Fruit fly (Drosophila melanogaster): Measurements from ENCODE around the gene CG13310.

The CG13310 gene

dm6 chr3L:8765493-8765892 lies 34.8 kb downstream of the CG13310 start (continued):
- TF ChIP-seq CG10462 (GFP tag; optimal IDR thresholded peaks at IDR 0.05) (no peak), rib (GFP tag; IDR thresholded peaks at IDR 0.05) (no peak), CG7271 (tag; optimal IDR thresholded peaks at IDR 0.05) (no peak), TFAM (GFP tag; optimal IDR thresholded peaks at IDR 0.05) (no peak), CG12744 (GFP tag; optimal IDR thresholded peaks at IDR 0.05) (no peak), Sox100B (GFP tag; optimal IDR thresholded peaks at IDR 0.05) (no peak), CG12155 (GFP tag; optimal IDR thresholded peaks at IDR 0.05) (no peak), Dek (tag; optimal IDR thresholded peaks at IDR 0.05) (no peak), crc (GFP tag; optimal IDR thresholded peaks at IDR 0.05) (no peak), fu2 (GFP tag; optimal IDR thresholded peaks at IDR 0.05) (no peak), BEAF-32 (GFP tag; optimal IDR thresholded peaks at IDR 0.05) (no peak), CG12391 (tag; optimal IDR thresholded peaks at IDR 0.05) (no peak), GATAe (GFP tag; conservative IDR thresholded peaks at IDR 0.05) (no peak), CG9797 (GFP tag; optimal IDR thresholded peaks at IDR 0.05) (no peak), Meics (GFP tag; optimal IDR thresholded peaks at IDR 0.05) (no peak), CG31365 (tag; optimal IDR thresholded peaks at IDR 0.05) (no peak), PHDP (tag; optimal IDR thresholded peaks at IDR 0.05) (no peak), Mad (GFP tag; optimal IDR thresholded peaks at IDR 0.05) (no peak), D (optimal IDR thresholded peaks at IDR 0.05) (no peak), D (GFP tag; optimal IDR thresholded peaks at IDR 0.05) (no peak), Fer1 (GFP tag; optimal IDR thresholded peaks at IDR 0.05) (no peak), NfI (GFP tag; optimal IDR thresholded peaks at IDR 0.05) (no peak), D19A (tag; optimal IDR thresholded peaks at IDR 0.05) (no peak), CG2202 (tag; optimal IDR thresholded peaks at IDR 0.05) (no peak), CG34422 (GFP tag; IDR thresholded peaks at IDR 0.05) (no peak; the same call in 1 of the 3 replicates), gce (GFP tag; IDR thresholded peaks at IDR 0.05) (peak; percentile 78; the same call in 2 of the 3 replicates), CG10274 (GFP tag; optimal IDR thresholded peaks at IDR 0.05) (no peak), H2.0 (GFP tag; IDR thresholded peaks at IDR 0.05) (peak; percentile 74), toy (GFP tag; IDR thresholded peaks at IDR 0.05) (no peak), Dfd (GFP tag; optimal IDR thresholded peaks at IDR 0.05) (no peak), ken (GFP tag; IDR thresholded peaks at IDR 0.05) (peak; percentile 59), nmo (GFP tag; optimal IDR thresholded peaks at IDR 0.05) (no peak), CG4404 (GFP tag; IDR thresholded peaks at IDR 0.05) (no peak), Max (GFP tag; optimal IDR thresholded peaks at IDR 0.05) (no peak), HHEX (GFP tag; optimal IDR thresholded peaks at IDR 0.05) (no peak), hth (optimal IDR thresholded peaks at IDR 0.05) (no peak), CG1602 (GFP tag; optimal IDR thresholded peaks at IDR 0.05) (no peak), CG32767 (GFP tag; IDR thresholded peaks at IDR 0.05) (no peak; the same call in 1 of the 2 replicates), Atf-2 (GFP tag; optimal IDR thresholded peaks at IDR 0.05) (no peak), wor (GFP tag; IDR thresholded peaks at IDR 0.05) (peak; percentile 53), CG4282 (GFP tag; optimal IDR thresholded peaks at IDR 0.05) (no peak), sob (GFP tag; IDR thresholded peaks at IDR 0.05) (no peak; the same call in 1 of the 2 replicates), CG4820 (GFP tag; optimal IDR thresholded peaks at IDR 0.05) (no peak), CG11695 (GFP tag; IDR thresholded peaks at IDR 0.05) (no peak; the same call in 2 of the 3 replicates), CG15073 (GFP tag; optimal IDR thresholded peaks at IDR 0.05) (no peak), chinmo (GFP tag; IDR thresholded peaks at IDR 0.05; ENCODE audit: partially characterized antibody) (no peak), CG17829 (tag; optimal IDR thresholded peaks at IDR 0.05) (no peak), z (GFP tag; IDR thresholded peaks at IDR 0.05) (no peak), br (optimal IDR thresholded peaks at IDR 0.05) (no peak), jing (GFP tag; optimal IDR thresholded peaks at IDR 0.05) (no peak), CG3281 (GFP tag; optimal IDR thresholded peaks at IDR 0.05) (no peak), Elba2 (GFP tag; optimal IDR thresholded peaks at IDR 0.05) (no peak), slbo (GFP tag; IDR thresholded peaks at IDR 0.05) (no peak; the same call in 1 of the 2 replicates), Oaz (GFP tag; IDR thresholded peaks at IDR 0.05) (peak; percentile 14)

Data from whole organism, embryonic.